Worm (Caenorhabditis elegans): ENCODE data around the gene brc-2.

The brc-2 gene

ce11 chrIII:6898518-6898917 is 4.4 kb downstream of the brc-2 start (continued):
- peak; percentile 4 for TF ChIP-seq lir-3 (tag; optimal IDR thresholded peaks at IDR 0.05; ENCODE audit: poor library complexity)
- peak; percentile 58 for TF ChIP-seq tbx-2 (tag; optimal IDR thresholded peaks at IDR 0.05)
- peak; percentile 44 for TF ChIP-seq nhr-47 (tag; optimal IDR thresholded peaks at IDR 0.05)
- peak; percentile 82 for TF ChIP-seq lin-14 (GFP tag; optimal IDR thresholded peaks at IDR 0.05)
- peak; percentile 12 for TF ChIP-seq swsn-7 (tag; optimal IDR thresholded peaks at IDR 0.05)
- TF ChIP-seq lin-39 (tag; optimal IDR thresholded peaks at IDR 0.05) = peak; percentile 29
- TF ChIP-seq elt-2 (tag; optimal IDR thresholded peaks at IDR 0.05) = peak; percentile 11
- peak; percentile 21 for TF ChIP-seq mep-1 (tag; optimal IDR thresholded peaks at IDR 0.05)
- no peak for TF ChIP-seq hpl-2 (GFP tag; optimal IDR thresholded peaks at IDR 0.05)

DNA sequence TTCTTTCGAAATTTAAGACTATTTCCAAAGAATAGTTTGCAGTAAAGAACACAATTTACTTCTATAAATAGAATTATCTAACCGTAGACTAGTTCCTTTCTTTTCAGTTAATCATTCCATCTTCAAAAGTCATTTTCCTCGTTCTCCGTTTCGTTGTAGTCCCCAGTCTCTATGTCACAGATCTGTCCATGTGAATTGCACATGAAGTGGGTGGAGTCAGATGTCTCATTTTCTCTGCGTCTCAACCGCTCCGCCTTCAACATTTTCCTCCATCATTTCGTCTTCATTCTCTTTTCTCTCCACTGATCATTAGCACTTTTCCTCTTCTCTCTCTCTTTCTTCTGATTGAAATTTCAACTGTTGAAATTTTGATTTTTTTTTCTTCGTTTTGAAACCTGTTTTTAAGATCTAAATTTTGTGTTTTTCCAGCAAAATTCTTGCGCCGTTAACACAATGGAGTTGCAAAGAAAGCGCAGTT is 5.3 kb downstream of the brc-2 start, which contains the start of gene T07E3.4:
Gene T07E3.4 (plus strand): TSS at position 428 of the 478 bp plus-strand sequence.
- TF ChIP-seq sup-37 (GFP tag; optimal IDR thresholded peaks at IDR 0.05) = no peak
- peak; percentile 82 for TF ChIP-seq blmp-1 (tag; optimal IDR thresholded peaks at IDR 0.05)
- TF ChIP-seq dsc-1 (tag; optimal IDR thresholded peaks at IDR 0.05) = peak; percentile 64
- peak; percentile 9 to 73 (median 72) for TF ChIP-seq ceh-82 (tag; optimal IDR thresholded peaks at IDR 0.05)
- TF ChIP-seq C04F5.9 (tag; optimal IDR thresholded peaks at IDR 0.05) = peak; percentile 69
- peak; percentile 94 for TF ChIP-seq nhr-19 (GFP tag; conservative IDR thresholded peaks at IDR 0.05)
- no peak for TF ChIP-seq C34B4.2 (tag; optimal IDR thresholded peaks at IDR 0.05)
- peak; percentile 68 for TF ChIP-seq nhr-11 (tag; optimal IDR thresholded peaks at IDR 0.05)
- TF ChIP-seq zip-4 (GFP tag; optimal IDR thresholded peaks at IDR 0.05) = no peak
- peak; percentile 34 for TF ChIP-seq C16A3.4 (tag; optimal IDR thresholded peaks at IDR 0.05)
- TF ChIP-seq nhr-12 (tag; optimal IDR thresholded peaks at IDR 0.05) = no peak
- TF ChIP-seq xbp-1 (tag; optimal IDR thresholded peaks at IDR 0.05) = peak; percentile 73
- peak; percentile 84 for TF ChIP-seq nhr-90 (tag; optimal IDR thresholded peaks at IDR 0.05; ENCODE audit: poor library complexity)
- TF ChIP-seq dpl-1 (GFP tag; optimal IDR thresholded peaks at IDR 0.05) = peak; percentile 47 to 60 (median 59)
- peak; percentile 44 for TF ChIP-seq ama-1 (optimal IDR thresholded peaks at IDR 0.05)
- TF ChIP-seq grh-1 (GFP tag; IDR thresholded peaks at IDR 0.05) = peak; percentile 83
- peak; percentile 69 for TF ChIP-seq efl-1 (optimal IDR thresholded peaks at IDR 0.05)
- peak; percentile 46 to 95 for TF ChIP-seq efl-1 (GFP tag; optimal IDR thresholded peaks at IDR 0.05 in 1 of 2)
- TF ChIP-seq snu-23 (GFP tag; optimal IDR thresholded peaks at IDR 0.05) = peak; percentile 96
- TF ChIP-seq pag-3 (tag; optimal IDR thresholded peaks at IDR 0.05; ENCODE audit: borderline replicate concordance, insufficient read depth) = no peak
- peak; percentile 30 for TF ChIP-seq fkh-8 (tag; optimal IDR thresholded peaks at IDR 0.05)
- TF ChIP-seq nhr-85 (tag) = peak; percentile 99
- peak; percentile 95 for TF ChIP-seq unc-130 (tag; optimal IDR thresholded peaks at IDR 0.05)
- no peak for TF ChIP-seq hlh-4 (tag; optimal IDR thresholded peaks at IDR 0.05)
- peak in 4 of 6 experiments; percentile 20 to 94 (median 68) for TF ChIP-seq elt-3 (tag; optimal IDR thresholded peaks at IDR 0.05)
- TF ChIP-seq vab-15 (tag; optimal IDR thresholded peaks at IDR 0.05) = no peak
- TF ChIP-seq ceh-88 (GFP tag; IDR thresholded peaks at IDR 0.05) = no peak
- TF ChIP-seq lin-14 (GFP tag; optimal IDR thresholded peaks at IDR 0.05) = peak; percentile 95
- TF ChIP-seq irx-1 (tag; optimal IDR thresholded peaks at IDR 0.05) = peak; percentile 61
- peak; percentile 23 for TF ChIP-seq snpc-4 (tag; optimal IDR thresholded peaks at IDR 0.05)
- TF ChIP-seq isw-1 (GFP tag; IDR thresholded peaks at IDR 0.05) = no peak
- TF ChIP-seq mep-1 (tag; optimal IDR thresholded peaks at IDR 0.05) = peak; percentile 90
- peak; percentile 48 for TF ChIP-seq fos-1 (tag; optimal IDR thresholded peaks at IDR 0.05)
- TF ChIP-seq ceh-63 (GFP tag; optimal IDR thresholded peaks at IDR 0.05) = no peak
- no peak for TF ChIP-seq efl-3 (GFP tag; optimal IDR thresholded peaks at IDR 0.05)
- peak; percentile 67 to 80 for TF ChIP-seq lin-35 (GFP tag; optimal IDR thresholded peaks at IDR 0.05)
- TF ChIP-seq nhr-77 (tag; optimal IDR thresholded peaks at IDR 0.05) = peak; percentile 43
- peak; percentile 82 to 88 for TF ChIP-seq lsy-2 (tag; optimal IDR thresholded peaks at IDR 0.05)
- no peak for TF ChIP-seq unc-98 (GFP tag; IDR thresholded peaks at IDR 0.05)
- peak; percentile 96 for TF ChIP-seq nhr-20 (tag; optimal IDR thresholded peaks at IDR 0.05)
- TF ChIP-seq tbx-2 (tag; optimal IDR thresholded peaks at IDR 0.05) = peak; percentile 89
- peak; percentile 76 for TF ChIP-seq lin-39 (tag; optimal IDR thresholded peaks at IDR 0.05)
- peak; percentile 97 for TF ChIP-seq nhr-71 (tag; optimal IDR thresholded peaks at IDR 0.05)
- TF ChIP-seq lin-13 (GFP tag; optimal IDR thresholded peaks at IDR 0.05) = peak; percentile 51
- peak; percentile 91 for TF ChIP-seq rnt-1 (tag; optimal IDR thresholded peaks at IDR 0.05)

All from whole organism, L1 larva.